Fruit fly (Drosophila melanogaster) whole organism, embryonic: Measurements from ENCODE around the gene Efr.

ENCODE experiments used
- B-H2 ChIP-seq: fragments of 200-800 bp; sonication (Bioruptor generic); optimal IDR thresholded peaks from 2 replicates; lab custom pipeline; 2018; ENCODE audit warnings: missing biosample characterization, mild to moderate bottlenecking, missing genetic modification characterization
- CG15514 ChIP-seq: fragments of 200-800 bp; sonication (Bioruptor generic); optimal IDR thresholded peaks from 3 replicates; lab custom pipeline; 2017; ENCODE audit warnings: missing biosample characterization, missing genetic modification characterization, mild to moderate bottlenecking, moderate library complexity, missing genetic modification reagents
- CG2202 ChIP-seq: fragments of 200-800 bp; sonication (Bioruptor generic); optimal IDR thresholded peaks from 2 replicates; lab custom pipeline; 2018; ENCODE audit warnings: missing biosample characterization, mild to moderate bottlenecking, missing genetic modification characterization
- Spps ChIP-seq: fragments of 200-800 bp; sonication (Bioruptor generic); optimal IDR thresholded peaks from 2 replicates; lab custom pipeline; 2018; ENCODE audit warnings: missing biosample characterization, mild to moderate bottlenecking, missing genetic modification characterization
- TFAM ChIP-seq: fragments of 200-800 bp; sonication (Bioruptor generic); optimal IDR thresholded peaks from 2 replicates; lab custom pipeline; 2017; ENCODE audit warnings: missing biosample characterization, missing genetic modification characterization, inconsistent platforms
- p53 ChIP-seq: fragments of 200-800 bp; sonication (Bioruptor generic); optimal IDR thresholded peaks from 2 replicates; lab custom pipeline; 2016; ENCODE audit warnings: missing biosample characterization, missing genetic modification characterization
- pzg ChIP-seq: fragments of 200-800 bp; sonication (Bioruptor generic); optimal IDR thresholded peaks from 3 replicates; lab custom pipeline; 2018; ENCODE audit warnings: missing biosample characterization, mild to moderate bottlenecking, missing genetic modification characterization, moderate library complexity
- stc ChIP-seq: fragments of 200-800 bp; sonication (Bioruptor generic); IDR thresholded peaks from 2 replicates; pipeline ENCODE4 v1.3.6; 2022; ENCODE audit warnings: missing biosample characterization, missing genetic modification characterization
- usp ChIP-seq: fragments of >200 bp; optimal IDR thresholded peaks from 2 replicates; lab custom pipeline; 2017; ENCODE audit warnings: missing biosample characterization, missing genetic modification characterization

- peak; percentile 26 for TF ChIP-seq p53 (GFP tag; lab: Kevin White, UChicago)
- no peak for TF ChIP-seq pzg (GFP tag; lab: Kevin White, UChicago)
- TF ChIP-seq Spps (tag; lab: Kevin White, UChicago), result no peak
- TF ChIP-seq usp, result no peak
- TF ChIP-seq stc (GFP tag; lab: Robert Waterston, UW), result no peak
- TF ChIP-seq CG2202 (tag; lab: Kevin White, UChicago), result no peak
- TF ChIP-seq CG15514 (GFP tag; lab: Kevin White, UChicago), result no peak
- TF ChIP-seq TFAM, result no peak
- no peak for TF ChIP-seq B-H2
These were observed 40.3 kb upstream of the Efr start for dm6 chrX:6179428-6179827.
